Worm (Caenorhabditis elegans) whole organism, young adult: Measurements from ENCODE around the gene samt-1.

Experiments used
- D2030.7 ChIP-seq: fragments of 200-800 bp; sonication (Bioruptor generic); IDR thresholded peaks from 2 replicates; pipeline ENCODE4 v1.3.6; 2022; ENCODE audit warnings: missing genetic modification reagents, missing genetic modification characterization, missing compliant biosample characterization
- F22D6.2 ChIP-seq: sonication (generic microtip); optimal IDR thresholded peaks from 2 replicates; lab custom pipeline; 2016; ENCODE audit warnings: mild to moderate bottlenecking, missing genetic modification characterization, missing compliant biosample characterization
- F33H1.4 ChIP-seq: fragments of 200-800 bp; sonication (Bioruptor generic); IDR thresholded peaks from 2 replicates; pipeline ENCODE4 v1.3.6; 2022; ENCODE audit warnings: missing genetic modification reagents, missing genetic modification characterization, missing compliant biosample characterization
- F52B5.7 ChIP-seq: sonication (generic microtip); optimal IDR thresholded peaks from 2 replicates; lab custom pipeline; 2016; ENCODE audit warnings: mild to moderate bottlenecking, missing genetic modification characterization, missing compliant biosample characterization
- T07F8.4 ChIP-seq: sonication (generic microtip); optimal IDR thresholded peaks from 2 replicates; lab custom pipeline; 2016; ENCODE audit warnings: mild to moderate bottlenecking, missing genetic modification characterization, moderate library complexity, missing compliant biosample characterization
- Y53G8AR.9 ChIP-seq: fragments of 200-800 bp; sonication (Bioruptor generic); conservative IDR thresholded peaks from 2 replicates; pipeline ENCODE4 v1.3.6; 2022; ENCODE audit warnings: missing genetic modification reagents, missing genetic modification characterization, missing compliant biosample characterization
- Y56A3A.18 ChIP-seq: fragments of 200-800 bp; sonication (Bioruptor generic); IDR thresholded peaks from 2 replicates; pipeline ENCODE4 v1.3.6; 2022; ENCODE audit warnings: missing genetic modification reagents, missing genetic modification characterization, missing compliant biosample characterization
- ama-1 ChIP-seq, 3 experiments: fragments of 150-350 bp in 1 of 3; sonication (generic microtip) in 2 of 3; optimal IDR thresholded peaks; 2 replicates each; lab custom pipeline; 2014 to 2018; ENCODE audit warnings: missing biosample characterization in 2 of 3, missing genetic modification characterization in 2 of 3, missing genetic modification reagents in 2 of 3
- athp-1 ChIP-seq: sonication (generic microtip); optimal IDR thresholded peaks from 2 replicates; lab custom pipeline; 2017; ENCODE audit warnings: mild to moderate bottlenecking, missing genetic modification characterization, missing compliant biosample characterization
- attf-3 ChIP-seq: fragments of 200-800 bp; sonication (Bioruptor generic); conservative IDR thresholded peaks from 2 replicates; pipeline ENCODE4 v1.3.6; 2022; ENCODE audit warnings: missing genetic modification reagents, missing genetic modification characterization, missing compliant biosample characterization
- bed-1 ChIP-seq: fragments of 200-800 bp; sonication (Bioruptor generic); IDR thresholded peaks from 2 replicates; pipeline ENCODE4 v1.3.6; 2022; ENCODE audit warnings: missing genetic modification reagents, missing genetic modification characterization, missing compliant biosample characterization
- ccch-3 ChIP-seq: fragments of 200-800 bp; sonication (Bioruptor generic); optimal IDR thresholded peaks from 2 replicates; lab custom pipeline; 2018; ENCODE audit warnings: mild to moderate bottlenecking, missing genetic modification characterization, missing compliant biosample characterization
- cebp-1 ChIP-seq, 2 experiments: fragments of 200-800 bp in 1 of 2; sonication (Bioruptor generic) in 1 of 2; sonication (generic microtip) in 1 of 2; IDR thresholded peaks in 1 of 2; optimal IDR thresholded peaks in 1 of 2; 2 replicates each; pipeline versions ENCODE4 v1.3.6 to Lab custom; 2017 to 2022; ENCODE audit warnings: missing compliant biosample characterization in 2 of 2, missing genetic modification characterization in 2 of 2, mild to moderate bottlenecking in 1 of 2, missing genetic modification reagents in 1 of 2, moderate library complexity in 1 of 2
- cebp-2 ChIP-seq: fragments of 200-800 bp; sonication (Bioruptor generic); IDR thresholded peaks from 2 replicates; pipeline ENCODE4 v1.3.6; 2022; ENCODE audit warnings: missing genetic modification characterization, missing compliant biosample characterization
- ceh-27 ChIP-seq: fragments of 200-800 bp; sonication (Bioruptor generic); optimal IDR thresholded peaks from 2 replicates; lab custom pipeline; 2018; ENCODE audit warnings: mild to moderate bottlenecking, missing genetic modification characterization, moderate library complexity, missing compliant biosample characterization
- ceh-40 ChIP-seq: fragments of 200-800 bp; sonication (Bioruptor generic); IDR thresholded peaks from 2 replicates; pipeline ENCODE4 v1.3.6; 2022; ENCODE audit warnings: missing genetic modification characterization, missing compliant biosample characterization
- chd-7 ChIP-seq: sonication (generic microtip); optimal IDR thresholded peaks from 2 replicates; lab custom pipeline; 2016; ENCODE audit warnings: mild to moderate bottlenecking, missing genetic modification characterization, moderate library complexity, missing compliant biosample characterization
- dpff-1 ChIP-seq: sonication (generic microtip); optimal IDR thresholded peaks from 2 replicates; lab custom pipeline; 2017; ENCODE audit warnings: mild to moderate bottlenecking, missing genetic modification characterization, missing compliant biosample characterization
- fkh-3 ChIP-seq: sonication (generic microtip); optimal IDR thresholded peaks from 2 replicates; lab custom pipeline; 2016; ENCODE audit warnings: mild to moderate bottlenecking, missing genetic modification characterization, missing compliant biosample characterization
- him-1 ChIP-seq: sonication (generic microtip); optimal IDR thresholded peaks from 2 replicates; lab custom pipeline; 2016; ENCODE audit warnings: missing genotype, missing genetic modification reagents, missing genetic modification characterization, missing compliant biosample characterization
- hmg-1.2 ChIP-seq: fragments of 200-800 bp; sonication (Bioruptor generic); IDR thresholded peaks from 2 replicates; pipeline ENCODE4 v1.3.6; 2022; ENCODE audit warnings: missing genetic modification reagents, missing genetic modification characterization, missing compliant biosample characterization
- hmg-20 ChIP-seq: fragments of 200-800 bp; sonication (Bioruptor generic); IDR thresholded peaks from 2 replicates; pipeline ENCODE4 v1.3.6; 2022; ENCODE audit warnings: missing genetic modification reagents, missing genetic modification characterization, missing compliant biosample characterization
- hrde-1 ChIP-seq: sonication (generic microtip); optimal IDR thresholded peaks from 2 replicates; lab custom pipeline; 2016; ENCODE audit warnings: missing genetic modification characterization, mild to moderate bottlenecking, missing compliant biosample characterization, moderate library complexity, missing genotype, missing genetic modification reagents, borderline replicate concordance
- hsf-1 ChIP-seq: fragments of 200-800 bp; sonication (Bioruptor generic); IDR thresholded peaks from 2 replicates; pipeline ENCODE4 v1.3.6; 2022; ENCODE audit warnings: missing genetic modification reagents, missing genetic modification characterization, missing compliant biosample characterization
- lag-1 ChIP-seq: fragments of 200-800 bp; sonication (Bioruptor generic); IDR thresholded peaks from 2 replicates; pipeline ENCODE4 v1.3.6; 2022; ENCODE audit warnings: missing genetic modification reagents, missing genetic modification characterization, missing compliant biosample characterization
- madf-3 ChIP-seq: fragments of 200-800 bp; sonication (Bioruptor generic); IDR thresholded peaks from 2 replicates; pipeline ENCODE4 v1.3.6; 2022; ENCODE audit warnings: missing genetic modification reagents, missing genetic modification characterization, missing compliant biosample characterization
- madf-6 ChIP-seq: fragments of 200-800 bp; sonication (Bioruptor generic); IDR thresholded peaks from 2 replicates; pipeline ENCODE4 v1.3.6; 2022; ENCODE audit warnings: missing genetic modification reagents, missing genetic modification characterization, missing compliant biosample characterization
- madf-8 ChIP-seq: fragments of 200-800 bp; sonication (Bioruptor generic); conservative IDR thresholded peaks from 2 replicates; pipeline ENCODE4 v1.3.6; 2022; ENCODE audit warnings: missing genetic modification reagents, missing genetic modification characterization, missing compliant biosample characterization
- mes-4 ChIP-seq: sonication (generic microtip); optimal IDR thresholded peaks from 2 replicates; lab custom pipeline; 2016; ENCODE audit warnings: missing genotype, missing genetic modification characterization, missing compliant biosample characterization
- mxl-1 ChIP-seq: sonication (generic microtip); optimal IDR thresholded peaks from 2 replicates; lab custom pipeline; 2016; ENCODE audit warnings: missing genetic modification characterization, missing compliant biosample characterization
- nfya-2 ChIP-seq: fragments of 200-800 bp; sonication (Bioruptor generic); IDR thresholded peaks from 2 replicates; pipeline ENCODE4 v1.3.6; 2022; ENCODE audit warnings: missing genetic modification reagents, missing genetic modification characterization, missing compliant biosample characterization
- nfyb-1 ChIP-seq: fragments of 200-800 bp; sonication (Bioruptor generic); IDR thresholded peaks from 2 replicates; pipeline ENCODE4 v1.3.6; 2022; ENCODE audit warnings: missing genetic modification reagents, missing genetic modification characterization, missing compliant biosample characterization
- nhr-120 ChIP-seq: fragments of 200-800 bp; sonication (Bioruptor generic); IDR thresholded peaks from 2 replicates; pipeline ENCODE4 v1.3.6; 2022; ENCODE audit warnings: missing genetic modification characterization, missing compliant biosample characterization
- nhr-27 ChIP-seq: fragments of 200-800 bp; sonication (Bioruptor generic); optimal IDR thresholded peaks from 2 replicates; lab custom pipeline; 2018; ENCODE audit warnings: mild to moderate bottlenecking, missing genetic modification characterization, moderate library complexity, missing compliant biosample characterization
- nhr-80 ChIP-seq: sonication (generic microtip); optimal IDR thresholded peaks from 2 replicates; lab custom pipeline; 2016; ENCODE audit warnings: missing genetic modification characterization, missing compliant biosample characterization
- rcor-1 ChIP-seq: fragments of 200-800 bp; sonication (Bioruptor generic); IDR thresholded peaks from 2 replicates; pipeline ENCODE4 v1.3.6; 2022; ENCODE audit warnings: missing genetic modification reagents, missing genetic modification characterization, missing compliant biosample characterization
- rec-8 ChIP-seq, 2 experiments: sonication (generic microtip); optimal IDR thresholded peaks; 2 replicates each; lab custom pipeline; 2016; ENCODE audit warnings: mild to moderate bottlenecking in 2 of 2, missing genetic modification characterization in 2 of 2, missing genetic modification reagents in 2 of 2, missing genotype in 2 of 2, missing biosample characterization in 1 of 2, missing compliant biosample characterization in 1 of 2, moderate library complexity in 1 of 2
- snpc-1.3 ChIP-seq: sonication (generic microtip); optimal IDR thresholded peaks from 2 replicates; lab custom pipeline; 2017; ENCODE audit warnings: missing genetic modification characterization, mild to moderate bottlenecking, missing compliant biosample characterization, antibody characterized with exemption, moderate library complexity, missing genotype, missing genetic modification reagents; ENCODE audit not compliant: insufficient read depth
- snpc-3.4 ChIP-seq: sonication (generic microtip); optimal IDR thresholded peaks from 2 replicates; lab custom pipeline; 2017; ENCODE audit warnings: missing genetic modification characterization, mild to moderate bottlenecking, missing compliant biosample characterization, antibody characterized with exemption, moderate library complexity, missing genotype, missing genetic modification reagents
- somi-1 ChIP-seq: fragments of 200-800 bp; sonication (Bioruptor generic); optimal IDR thresholded peaks from 2 replicates; lab custom pipeline; 2018; ENCODE audit warnings: mild to moderate bottlenecking, missing genetic modification characterization, missing compliant biosample characterization
- sptf-2 ChIP-seq: fragments of 200-800 bp; sonication (Bioruptor generic); optimal IDR thresholded peaks from 2 replicates; lab custom pipeline; 2018; ENCODE audit warnings: mild to moderate bottlenecking, missing genetic modification characterization, missing compliant biosample characterization
- tlf-1 ChIP-seq: fragments of 200-800 bp; sonication (Bioruptor generic); optimal IDR thresholded peaks from 2 replicates; lab custom pipeline; 2018; ENCODE audit warnings: mild to moderate bottlenecking, missing genetic modification characterization, missing compliant biosample characterization
- xnd-1 ChIP-seq: sonication (generic microtip); optimal IDR thresholded peaks from 2 replicates; lab custom pipeline; 2016; ENCODE audit warnings: missing genotype, missing genetic modification reagents, missing genetic modification characterization, missing compliant biosample characterization
- zim-3 ChIP-seq: sonication (generic microtip); optimal IDR thresholded peaks from 2 replicates; lab custom pipeline; 2017; ENCODE audit warnings: mild to moderate bottlenecking, missing genetic modification characterization, moderate library complexity, missing compliant biosample characterization
- ztf-25 ChIP-seq: fragments of 200-800 bp; sonication (Bioruptor generic); IDR thresholded peaks from 2 replicates; pipeline ENCODE4 v1.3.6; 2022; ENCODE audit warnings: missing genetic modification reagents, missing genetic modification characterization, missing compliant biosample characterization
- ztf-26 ChIP-seq: sonication (generic microtip); optimal IDR thresholded peaks from 2 replicates; lab custom pipeline; 2017; ENCODE audit warnings: missing genetic modification characterization, missing compliant biosample characterization
- ztf-6 ChIP-seq: fragments of 200-800 bp; sonication (Bioruptor generic); IDR thresholded peaks from 2 replicates; pipeline ENCODE4 v1.3.6; 2022; ENCODE audit warnings: missing genetic modification reagents, missing genetic modification characterization, missing compliant biosample characterization

Gene samt-1

DNA sequence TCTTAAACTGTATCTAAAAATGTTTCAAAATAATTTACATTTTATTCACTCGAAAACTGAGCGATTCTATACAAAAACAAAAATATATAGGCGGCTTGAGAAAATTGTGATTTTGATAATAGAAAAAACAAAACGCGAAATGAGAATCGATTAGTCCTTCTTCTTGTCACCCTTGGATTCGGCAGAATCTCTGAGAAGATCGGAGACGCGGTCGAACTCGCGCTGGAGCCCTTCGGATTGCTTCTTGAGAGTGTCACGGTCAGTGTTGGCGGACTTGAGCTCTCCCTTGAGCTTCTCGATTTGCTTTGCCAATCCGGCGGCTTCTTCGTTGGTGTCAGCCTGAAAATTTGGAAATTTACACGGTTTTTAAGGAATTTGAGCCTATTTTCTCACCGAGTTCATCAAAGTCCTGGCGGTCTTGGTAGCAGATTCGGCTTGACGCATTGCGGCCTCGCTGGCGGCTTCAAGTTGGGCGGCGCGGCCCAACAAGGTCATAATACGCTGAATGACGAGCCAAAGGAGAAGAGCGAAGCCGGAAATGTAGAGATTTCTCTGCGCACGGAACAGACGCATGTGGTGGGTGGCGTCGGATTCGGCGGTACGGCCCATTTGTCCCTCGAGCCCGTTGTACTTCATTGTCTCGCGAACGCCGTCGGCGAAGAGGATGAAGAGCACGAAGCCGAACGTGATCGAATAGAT, 39.5 kb upstream of the samt-1 start (continued):
- TF ChIP-seq ztf-26, result no peak
- TF ChIP-seq dpff-1 (tag; lab: Kevin White, UChicago), result no peak
- no peak for TF ChIP-seq sptf-2 (GFP tag; lab: Kevin White, UChicago)
- no peak for TF ChIP-seq zim-3
- TF ChIP-seq ceh-40 (GFP tag; lab: Robert Waterston, UW), result no peak
- TF ChIP-seq attf-3 (GFP tag; lab: Robert Waterston, UW), result 0 out of 2 replicates have a peak, but pooled peaks have one; percentile 31
- TF ChIP-seq nfyb-1 (GFP tag; lab: Robert Waterston, UW), result no peak
- no peak for TF ChIP-seq tlf-1 (GFP tag; lab: Kevin White, UChicago)
- TF ChIP-seq cebp-2, result 0 out of 2 replicates have a peak, but pooled peaks have one; percentile 75
- TF ChIP-seq Y56A3A.18 (GFP tag; lab: Robert Waterston, UW), result no peak
- no peak for TF ChIP-seq Y53G8AR.9 (GFP tag; lab: Robert Waterston, UW)
- no peak for TF ChIP-seq rec-8 (tag; optimal IDR thresholded peaks at IDR 0.05; lab: Kevin White, UChicago)
- TF ChIP-seq madf-8 (GFP tag; lab: Robert Waterston, UW), result no peak
- peak; percentile 14; the same call in 1 of the 2 replicates for TF ChIP-seq hsf-1
- TF ChIP-seq athp-1 (tag; lab: Kevin White, UChicago), result peak; percentile 33
- TF ChIP-seq F52B5.7, result no peak
- TF ChIP-seq ztf-6, result no peak
- TF ChIP-seq bed-1, result no peak
- peak; percentile 49 for TF ChIP-seq fkh-3 (tag; lab: Kevin White, UChicago)
- TF ChIP-seq ceh-27, result no peak
- peak; percentile 35; the same call in 1 of the 2 replicates for TF ChIP-seq madf-6 (GFP tag; lab: Robert Waterston, UW)
- TF ChIP-seq ccch-3 (GFP tag; lab: Kevin White, UChicago), result no peak
- peak; percentile 56 for TF ChIP-seq hrde-1 (tag; lab: Kevin White, UChicago)
- TF ChIP-seq nhr-27, result no peak
- TF ChIP-seq nhr-120 (GFP tag; lab: Robert Waterston, UW), result no peak
- no peak for TF ChIP-seq F33H1.4 (GFP tag; lab: Robert Waterston, UW)
- no peak for TF ChIP-seq somi-1 (GFP tag; lab: Kevin White, UChicago)
- TF ChIP-seq mes-4 (tag; lab: Kevin White, UChicago), result no peak
- TF ChIP-seq nhr-80 (tag; lab: Kevin White, UChicago), result no peak
- TF ChIP-seq F22D6.2 (tag; lab: Kevin White, UChicago), result no peak
- TF ChIP-seq lag-1, result no peak
- no peak for TF ChIP-seq ama-1 (optimal IDR thresholded peaks at IDR 0.05; lab: Kevin White, UChicago)
- peak in 1 of 2 experiments; percentile 49 for TF ChIP-seq ama-1 (GFP tag; optimal IDR thresholded peaks at IDR 0.05; lab: Kevin White, UChicago)
- no peak for TF ChIP-seq snpc-1.3 (tag; lab: Kevin White, UChicago)
- no peak for TF ChIP-seq ztf-25
- no peak for TF ChIP-seq madf-3
- TF ChIP-seq nfya-2, result no peak
- no peak for TF ChIP-seq snpc-3.4
- TF ChIP-seq rcor-1 (GFP tag; lab: Robert Waterston, UW), result no peak
- TF ChIP-seq mxl-1, result no peak
- TF ChIP-seq cebp-1 (GFP tag; IDR thresholded peaks at IDR 0.05; lab: Robert Waterston, UW), result no peak
- peak; percentile 19 for TF ChIP-seq cebp-1 (tag; optimal IDR thresholded peaks at IDR 0.05; lab: Kevin White, UChicago)
- TF ChIP-seq chd-7 (tag; lab: Kevin White, UChicago), result no peak
- TF ChIP-seq xnd-1 (tag; lab: Kevin White, UChicago), result peak; percentile 3
- TF ChIP-seq hmg-1.2 (GFP tag; lab: Robert Waterston, UW), result 0 out of 2 replicates have a peak, but pooled peaks have one; percentile 16
- TF ChIP-seq him-1 (tag; lab: Kevin White, UChicago), result no peak
- no peak for TF ChIP-seq T07F8.4
- TF ChIP-seq D2030.7, result 0 out of 2 replicates have a peak, but pooled peaks have one; percentile 8
- no peak for TF ChIP-seq hmg-20 (GFP tag; lab: Robert Waterston, UW)
